Worm (Caenorhabditis elegans) whole organism, late embryonic: ENCODE measurements around the gene F42A9.8.

Source experiments
- C08G9.2 ChIP-seq: sonication (generic microtip); optimal IDR thresholded peaks from 2 replicates; lab custom pipeline; 2016; ENCODE audit warnings: mild to moderate bottlenecking, missing genetic modification characterization, moderate library complexity, missing compliant biosample characterization
- C38D4.7 ChIP-seq: fragments of 200-800 bp; sonication (Bioruptor generic); optimal IDR thresholded peaks from 2 replicates; lab custom pipeline; 2018; ENCODE audit warnings: mild to moderate bottlenecking, missing genetic modification characterization, moderate library complexity, missing compliant biosample characterization
- K02D7.2 ChIP-seq: sonication (generic microtip); optimal IDR thresholded peaks from 2 replicates; lab custom pipeline; 2017; ENCODE audit warnings: mild to moderate bottlenecking, missing genetic modification characterization, missing compliant biosample characterization
- K09A11.1 ChIP-seq: sonication (generic microtip); optimal IDR thresholded peaks from 2 replicates; lab custom pipeline; 2017; ENCODE audit warnings: antibody characterized with exemption, mild to moderate bottlenecking, missing genetic modification characterization, missing compliant biosample characterization; ENCODE audit not compliant: insufficient read depth
- Y22D7AL.16 ChIP-seq: sonication (generic microtip); optimal IDR thresholded peaks from 2 replicates; lab custom pipeline; 2016; ENCODE audit warnings: missing genetic modification characterization, missing compliant biosample characterization
- ama-1 ChIP-seq: fragments of 150-350 bp; optimal IDR thresholded peaks from 2 replicates; lab custom pipeline; 2014
- ceh-19 ChIP-seq: fragments of 200-800 bp; sonication (Bioruptor generic); optimal IDR thresholded peaks from 2 replicates; lab custom pipeline; 2018; ENCODE audit warnings: mild to moderate bottlenecking, missing genetic modification characterization, missing compliant biosample characterization
- ceh-22 ChIP-seq: sonication (generic microtip); optimal IDR thresholded peaks from 2 replicates; lab custom pipeline; 2017; ENCODE audit warnings: missing biosample characterization, missing genetic modification characterization
- ceh-30 ChIP-seq: fragments of 150-350 bp; optimal IDR thresholded peaks from 2 replicates; lab custom pipeline; 2014; ENCODE audit warnings: missing biosample characterization, missing genetic modification characterization
- ceh-34 ChIP-seq: sonication (generic microtip); optimal IDR thresholded peaks from 2 replicates; lab custom pipeline; 2016; ENCODE audit warnings: mild to moderate bottlenecking, missing genetic modification characterization, missing compliant biosample characterization
- ceh-45 ChIP-seq: fragments of 200-800 bp; sonication (Bioruptor generic); IDR thresholded peaks from 2 replicates; pipeline ENCODE4 v1.3.6; 2022; ENCODE audit warnings: missing genetic modification reagents, missing genetic modification characterization, missing compliant biosample characterization
- ceh-6 ChIP-seq: fragments of 200-800 bp; sonication (Bioruptor generic); optimal IDR thresholded peaks from 2 replicates; lab custom pipeline; 2018; ENCODE audit warnings: mild to moderate bottlenecking, missing genetic modification characterization, missing compliant biosample characterization
- che-1 ChIP-seq: sonication (generic microtip); optimal IDR thresholded peaks from 2 replicates; lab custom pipeline; 2016; ENCODE audit warnings: mild to moderate bottlenecking, missing genetic modification characterization, missing compliant biosample characterization
- dmd-4 ChIP-seq: sonication (generic microtip); optimal IDR thresholded peaks from 2 replicates; lab custom pipeline; 2016; ENCODE audit warnings: borderline replicate concordance, missing genetic modification characterization, missing compliant biosample characterization
- dve-1 ChIP-seq: sonication (generic microtip); optimal IDR thresholded peaks from 2 replicates; lab custom pipeline; 2017; ENCODE audit warnings: antibody characterized with exemption, mild to moderate bottlenecking, missing genetic modification characterization, missing compliant biosample characterization
- elt-2 ChIP-seq: sonication (generic microtip); optimal IDR thresholded peaks from 2 replicates; lab custom pipeline; 2016; ENCODE audit warnings: missing genetic modification reagents, missing genetic modification characterization, missing compliant biosample characterization
- elt-4 ChIP-seq: sonication (generic microtip); optimal IDR thresholded peaks from 2 replicates; lab custom pipeline; 2016; ENCODE audit warnings: missing genetic modification characterization, missing compliant biosample characterization
- ets-4 ChIP-seq: sonication (generic microtip); optimal IDR thresholded peaks from 2 replicates; lab custom pipeline; 2016; ENCODE audit warnings: missing genetic modification characterization, missing compliant biosample characterization
- fkh-10 ChIP-seq: fragments of 150-350 bp; optimal IDR thresholded peaks from 2 replicates; lab custom pipeline; 2014; ENCODE audit warnings: missing biosample characterization, missing genetic modification reagents, missing genetic modification characterization
- fkh-6 ChIP-seq: sonication (generic microtip); optimal IDR thresholded peaks from 2 replicates; lab custom pipeline; 2016; ENCODE audit warnings: missing genetic modification characterization, missing compliant biosample characterization
- gmeb-2 ChIP-seq: sonication (generic microtip); optimal IDR thresholded peaks from 2 replicates; lab custom pipeline; 2016; ENCODE audit warnings: missing genetic modification characterization, inconsistent platforms, missing compliant biosample characterization
- hlh-13 ChIP-seq: fragments of 200-800 bp; sonication (Bioruptor generic); optimal IDR thresholded peaks from 2 replicates; lab custom pipeline; 2018; ENCODE audit warnings: mild to moderate bottlenecking, missing genetic modification characterization, missing compliant biosample characterization
- hlh-30 ChIP-seq: sonication (generic microtip); optimal IDR thresholded peaks from 2 replicates; lab custom pipeline; 2017; ENCODE audit warnings: antibody characterized with exemption, missing genetic modification characterization, missing compliant biosample characterization; ENCODE audit not compliant: insufficient read depth
- hlh-6 ChIP-seq: sonication (generic microtip); optimal IDR thresholded peaks from 2 replicates; lab custom pipeline; 2016; ENCODE audit warnings: missing genotype, missing genetic modification characterization, missing compliant biosample characterization
- hlh-8 ChIP-seq: sonication (generic microtip); optimal IDR thresholded peaks from 2 replicates; lab custom pipeline; 2016; ENCODE audit warnings: missing genotype, missing genetic modification characterization, missing compliant biosample characterization
- lim-6 ChIP-seq: sonication (generic microtip); optimal IDR thresholded peaks from 2 replicates; lab custom pipeline; 2016; ENCODE audit warnings: missing genetic modification characterization, missing compliant biosample characterization
- lin-11 ChIP-seq: fragments of 200-800 bp; sonication (Bioruptor generic); optimal IDR thresholded peaks from 2 replicates; lab custom pipeline; 2018; ENCODE audit warnings: mild to moderate bottlenecking, missing genetic modification characterization, missing compliant biosample characterization
- mec-3 ChIP-seq: sonication (generic microtip); optimal IDR thresholded peaks from 2 replicates; lab custom pipeline; 2016; ENCODE audit warnings: borderline replicate concordance, missing genetic modification characterization, missing compliant biosample characterization
- nhr-11 ChIP-seq: fragments of 150-350 bp; optimal IDR thresholded peaks from 2 replicates; lab custom pipeline; 2014; ENCODE audit warnings: missing biosample characterization, missing genetic modification characterization
- odd-2 ChIP-seq: sonication (generic microtip); optimal IDR thresholded peaks from 2 replicates; lab custom pipeline; 2017; ENCODE audit warnings: antibody characterized with exemption, mild to moderate bottlenecking, missing genetic modification characterization, missing compliant biosample characterization
- pag-3 ChIP-seq: sonication (generic microtip); optimal IDR thresholded peaks from 2 replicates; lab custom pipeline; 2016; ENCODE audit warnings: missing compliant biosample characterization, missing genetic modification characterization, borderline replicate concordance
- pax-1 ChIP-seq: fragments of 150-350 bp; optimal IDR thresholded peaks from 2 replicates; lab custom pipeline; 2014; ENCODE audit warnings: missing biosample characterization, missing genetic modification characterization
- pha-4 ChIP-seq: fragments of 150-350 bp; optimal IDR thresholded peaks from 2 replicates; lab custom pipeline; 2018; ENCODE audit warnings: missing biosample characterization, missing genetic modification reagents, missing genetic modification characterization
- pqm-1 ChIP-seq: sonication (generic microtip); optimal IDR thresholded peaks from 2 replicates; lab custom pipeline; 2016; ENCODE audit warnings: missing genetic modification characterization, missing compliant biosample characterization
- ref-2 ChIP-seq: sonication (generic microtip); optimal IDR thresholded peaks from 2 replicates; lab custom pipeline; 2016; ENCODE audit warnings: missing genetic modification characterization, missing compliant biosample characterization
- rnt-1 ChIP-seq: sonication (generic microtip); optimal IDR thresholded peaks from 2 replicates; lab custom pipeline; 2016; ENCODE audit warnings: missing genetic modification characterization, missing compliant biosample characterization
- sdc-2 ChIP-seq: sonication (generic microtip); optimal IDR thresholded peaks from 2 replicates; lab custom pipeline; 2016; ENCODE audit warnings: missing genotype, missing genetic modification characterization, missing compliant biosample characterization
- sox-2 ChIP-seq: fragments of 200-800 bp; sonication (Bioruptor generic); IDR thresholded peaks from 2 replicates; pipeline ENCODE4 v1.3.6; 2022; ENCODE audit warnings: missing genetic modification reagents, missing genetic modification characterization, missing compliant biosample characterization
- sox-4 ChIP-seq: sonication (generic microtip); optimal IDR thresholded peaks from 2 replicates; lab custom pipeline; 2017; ENCODE audit warnings: mild to moderate bottlenecking, missing genetic modification characterization, inconsistent platforms, missing compliant biosample characterization
- syd-9 ChIP-seq: sonication (generic microtip); optimal IDR thresholded peaks from 2 replicates; lab custom pipeline; 2016; ENCODE audit warnings: mild to moderate bottlenecking, missing genetic modification characterization, moderate library complexity, missing compliant biosample characterization
- tbx-2 ChIP-seq: sonication (generic microtip); optimal IDR thresholded peaks from 2 replicates; lab custom pipeline; 2016; ENCODE audit warnings: missing genetic modification characterization, missing compliant biosample characterization
- unc-42 ChIP-seq: sonication (generic microtip); optimal IDR thresholded peaks from 2 replicates; lab custom pipeline; 2016; ENCODE audit warnings: missing genotype, missing genetic modification characterization, missing compliant biosample characterization

The F42A9.8 gene

DNA sequence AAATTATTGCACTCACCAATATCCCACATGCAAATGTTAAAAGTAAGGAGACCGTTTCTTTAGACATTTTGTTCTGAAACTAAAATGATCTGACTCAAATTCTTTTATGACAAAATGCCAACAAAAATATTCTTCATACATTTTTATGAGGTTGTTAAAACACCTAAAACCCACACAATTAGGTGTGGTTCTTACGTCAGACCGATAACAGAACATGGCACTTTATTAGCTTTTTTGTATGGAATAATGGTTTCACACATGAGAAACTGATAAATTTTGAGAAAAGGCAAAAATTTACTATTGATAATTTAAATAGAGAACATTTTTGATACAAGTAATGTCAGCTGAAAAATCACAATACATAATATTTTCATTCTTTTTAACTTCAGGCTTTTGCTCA lies 35.0 kb upstream of the F42A9.8 start, which contains the start of gene C49C8.5:
C49C8.5 (minus strand) TSS at position 73 of the 400 bp plus-strand sequence.
- TF ChIP-seq syd-9 (tag; lab: Kevin White, UChicago) (no peak), hlh-30 (tag; lab: Kevin White, UChicago) (no peak), sox-2 (GFP tag; lab: Robert Waterston, UW) (no peak), unc-42 (tag; lab: Kevin White, UChicago) (no peak), tbx-2 (tag; lab: Kevin White, UChicago) (no peak), fkh-6 (tag; lab: Kevin White, UChicago) (no peak), hlh-8 (tag; lab: Kevin White, UChicago) (no peak), C38D4.7 (no peak), fkh-10 (no peak), odd-2 (tag; lab: Kevin White, UChicago) (no peak), ceh-34 (no peak), ceh-45 (GFP tag; lab: Robert Waterston, UW) (no peak), sdc-2 (tag; lab: Kevin White, UChicago) (no peak), C08G9.2 (tag; lab: Kevin White, UChicago) (no peak), ceh-22 (tag; lab: Kevin White, UChicago) (no peak)

DNA sequence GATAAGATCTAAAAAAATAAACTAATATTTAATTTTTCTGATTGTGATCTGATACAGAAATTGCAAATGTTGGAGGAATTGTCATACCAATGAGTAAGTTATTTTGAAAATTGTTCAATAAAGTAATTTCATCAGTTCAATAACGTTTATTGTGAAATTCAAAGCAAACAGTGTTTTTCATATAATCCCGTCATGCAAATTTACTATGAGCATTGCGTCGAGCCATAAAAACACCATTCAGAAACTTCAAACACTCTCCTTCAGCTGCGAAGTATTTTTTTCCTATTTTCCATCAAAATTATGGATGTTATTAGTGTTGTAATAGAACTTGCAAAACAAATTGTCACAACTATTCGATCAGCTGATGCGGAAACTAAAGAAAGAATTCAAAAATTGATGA lies 33.2 kb upstream of the F42A9.8 start, which contains the start of gene C49C8.8:
C49C8.8 (plus strand) TSS at position 301 of the 400 bp plus-strand sequence.
- TF ChIP-seq elt-2 (tag; lab: Kevin White, UChicago) = no peak
- TF ChIP-seq ceh-30 (tag; lab: Kevin White, UChicago) = no peak
- no peak for TF ChIP-seq pqm-1 (tag; lab: Kevin White, UChicago)
- no peak for TF ChIP-seq syd-9 (tag; lab: Kevin White, UChicago)
- TF ChIP-seq dve-1 (tag; lab: Kevin White, UChicago) = no peak
- no peak for TF ChIP-seq pax-1 (tag; lab: Kevin White, UChicago)
- TF ChIP-seq K02D7.2 (tag; lab: Kevin White, UChicago) = no peak
- TF ChIP-seq hlh-30 (tag; lab: Kevin White, UChicago) = no peak
- TF ChIP-seq ceh-6 = no peak
- no peak for TF ChIP-seq ref-2
- no peak for TF ChIP-seq che-1 (tag; lab: Kevin White, UChicago)
- TF ChIP-seq nhr-11 = no peak
- no peak for TF ChIP-seq K09A11.1 (tag; lab: Kevin White, UChicago)

DNA sequence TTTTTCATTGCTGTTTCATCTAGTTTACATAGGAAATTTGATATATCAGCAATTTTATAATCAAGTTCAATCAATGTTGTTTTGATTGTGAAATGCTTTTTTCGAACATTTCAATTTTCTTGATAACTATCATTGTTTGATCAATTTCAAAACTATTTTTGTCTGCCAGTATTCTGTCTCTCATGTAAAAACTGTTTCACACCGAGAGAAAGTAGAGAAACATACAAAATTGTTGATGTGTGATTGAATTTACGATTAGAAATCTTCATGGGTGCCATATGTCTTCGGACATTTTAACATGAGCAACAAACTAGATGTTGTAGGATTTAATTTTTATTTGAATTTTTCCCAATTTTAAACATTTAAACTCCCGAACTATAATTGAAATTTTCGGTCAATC lies 32.1 kb upstream of the F42A9.8 start, which contains the start of gene C49C8.2:
C49C8.2 (plus strand) TSS at position 393 of the 400 bp plus-strand sequence.
- no peak for TF ChIP-seq hlh-13 (GFP tag; lab: Kevin White, UChicago)
- TF ChIP-seq gmeb-2 (tag; lab: Kevin White, UChicago) = no peak
- no peak for TF ChIP-seq mec-3 (tag; lab: Kevin White, UChicago)
- TF ChIP-seq ama-1 (lab: Kevin White, UChicago) = no peak
- no peak for TF ChIP-seq ceh-19 (GFP tag; lab: Kevin White, UChicago)
- no peak for TF ChIP-seq pag-3
- TF ChIP-seq elt-4 = no peak
- no peak for TF ChIP-seq Y22D7AL.16 (tag; lab: Kevin White, UChicago)
- TF ChIP-seq hlh-6 (tag; lab: Kevin White, UChicago) = no peak
- no peak for TF ChIP-seq rnt-1 (tag; lab: Kevin White, UChicago)
- no peak for TF ChIP-seq lin-11
- TF ChIP-seq dmd-4 = no peak
- no peak for TF ChIP-seq sox-2 (GFP tag; lab: Robert Waterston, UW)
- TF ChIP-seq sox-4 (tag; lab: Kevin White, UChicago) = no peak
- no peak for TF ChIP-seq pha-4 (tag; lab: Kevin White, UChicago)
- TF ChIP-seq ets-4 (tag; lab: Kevin White, UChicago) = no peak
- TF ChIP-seq hlh-30 (tag; lab: Kevin White, UChicago) = no peak
- TF ChIP-seq ceh-45 (GFP tag; lab: Robert Waterston, UW) = no peak
- TF ChIP-seq lim-6 (tag; lab: Kevin White, UChicago) = no peak
